Worm (Caenorhabditis elegans): Measurements from ENCODE around the gene mog-3.

The mog-3 gene

ce11 chrIII:5267217-5267906, 41.0 kb upstream of the mog-3 start, which contains the start of gene ZC395.5:
ZC395.5 (plus strand) TSS chrIII:5267848.
- TF ChIP-seq him-1 (tag; optimal IDR thresholded peaks at IDR 0.05) (peak; percentile 4), lin-35 (GFP tag; optimal IDR thresholded peaks at IDR 0.05) (peak in 1 of 3 experiments; percentile 31), let-526 (GFP tag; IDR thresholded peaks at IDR 0.05) (no peak), nhr-80 (tag; optimal IDR thresholded peaks at IDR 0.05) (peak; percentile 17), ceh-27 (GFP tag; optimal IDR thresholded peaks at IDR 0.05) (peak; percentile 17), rpc-1 (optimal IDR thresholded peaks at IDR 0.05) (no peak), rpc-1 (tag; optimal IDR thresholded peaks at IDR 0.05) (peak; percentile 45), nhr-90 (tag; optimal IDR thresholded peaks at IDR 0.05) (no peak), B0336.3 (GFP tag; IDR thresholded peaks at IDR 0.05) (no peak), nfya-1 (tag; optimal IDR thresholded peaks at IDR 0.05; ENCODE audit: borderline replicate concordance, insufficient read depth) (no peak)

- TF ChIP-seq lin-35 (GFP tag; optimal IDR thresholded peaks at IDR 0.05): peak in 1 of 3 experiments; percentile 13
- 0 out of 2 replicates have a peak, but pooled peaks have one; percentile 0 for TF ChIP-seq ztf-28 (GFP tag; IDR thresholded peaks at IDR 0.05)
- TF ChIP-seq let-607 (tag; optimal IDR thresholded peaks at IDR 0.05): peak in 1 of 2 experiments; percentile 19
- no peak for TF ChIP-seq nhr-120 (GFP tag; IDR thresholded peaks at IDR 0.05)
Observed at ce11 chrIII:5268486-5268885, 39.9 kb upstream of the mog-3 start.

ce11 chrIII:5269814-5270213, 38.6 kb upstream of the mog-3 start, which contains the start of gene ZC395.4:
ZC395.4 (plus strand) TSS chrIII:5270114.
- TF ChIP-seq Y56A3A.18 (GFP tag; IDR thresholded peaks at IDR 0.05): no peak
- no peak for TF ChIP-seq rec-8 (tag; optimal IDR thresholded peaks at IDR 0.05)
- TF ChIP-seq nfyb-1 (GFP tag; IDR thresholded peaks at IDR 0.05): no peak
- no peak for TF ChIP-seq egl-18 (GFP tag; IDR thresholded peaks at IDR 0.05)
- no peak for TF ChIP-seq nhr-90 (tag; optimal IDR thresholded peaks at IDR 0.05)
- TF ChIP-seq D2030.7 (GFP tag; IDR thresholded peaks at IDR 0.05): no peak
- no peak for TF ChIP-seq lin-54 (GFP tag; optimal IDR thresholded peaks at IDR 0.05)

ce11 chrIII:5273396-5273857, 35.0 kb upstream of the mog-3 start, which contains the start of gene ztf-8:
ztf-8 (minus strand) TSS chrIII:5273471.
- TF ChIP-seq ama-1 (optimal IDR thresholded peaks at IDR 0.05): peak; percentile 37
- TF ChIP-seq ama-1 (GFP tag; optimal IDR thresholded peaks at IDR 0.05): peak in 1 of 2 experiments; percentile 5
- peak in 1 of 3 experiments; percentile 22 for TF ChIP-seq lin-35 (GFP tag; optimal IDR thresholded peaks at IDR 0.05)
- TF ChIP-seq cebp-1 (GFP tag; IDR thresholded peaks at IDR 0.05): no peak
- TF ChIP-seq cebp-1 (tag; optimal IDR thresholded peaks at IDR 0.05): peak; percentile 38
- TF ChIP-seq B0336.3 (GFP tag; IDR thresholded peaks at IDR 0.05): peak; percentile 72
- peak; percentile 18; the same call in 1 of the 2 replicates for TF ChIP-seq hmg-1.2 (GFP tag; IDR thresholded peaks at IDR 0.05)
- TF ChIP-seq attf-6 (GFP tag; IDR thresholded peaks at IDR 0.05): 0 out of 2 replicates have a peak, but pooled peaks have one; percentile 47
- TF ChIP-seq rec-8 (tag; optimal IDR thresholded peaks at IDR 0.05): no peak
- no peak for TF ChIP-seq snpc-4 (GFP tag; optimal IDR thresholded peaks at IDR 0.05)
- TF ChIP-seq snpc-4 (tag; optimal IDR thresholded peaks at IDR 0.05): peak in 1 of 4 experiments; percentile 29
- peak; percentile 75 for TF ChIP-seq F49E8.2 (tag; optimal IDR thresholded peaks at IDR 0.05; ENCODE audit: insufficient read depth)
- TF ChIP-seq ets-4 (GFP tag; optimal IDR thresholded peaks at IDR 0.05): no peak
- TF ChIP-seq Y53G8AR.9 (GFP tag; conservative IDR thresholded peaks at IDR 0.05): peak; percentile 66; the same call in 1 of the 2 replicates
- TF ChIP-seq nfyb-1 (GFP tag; IDR thresholded peaks at IDR 0.05): 0 out of 2 replicates have a peak, but pooled peaks have one; percentile 27
- TF ChIP-seq zim-3 (tag; optimal IDR thresholded peaks at IDR 0.05): peak; percentile 31
- peak; percentile 19; the same call in 1 of the 2 replicates for TF ChIP-seq dox-1 (GFP tag; IDR thresholded peaks at IDR 0.05)
- peak; percentile 54 for TF ChIP-seq snpc-1.1 (tag; optimal IDR thresholded peaks at IDR 0.05; ENCODE audit: insufficient read depth)
- TF ChIP-seq madf-3 (GFP tag; IDR thresholded peaks at IDR 0.05): 0 out of 2 replicates have a peak, but pooled peaks have one; percentile 51
- peak; percentile 65 for TF ChIP-seq madf-6 (GFP tag; IDR thresholded peaks at IDR 0.05)
- no peak for TF ChIP-seq pha-4 (tag; optimal IDR thresholded peaks at IDR 0.05)
- TF ChIP-seq rcor-1 (GFP tag; IDR thresholded peaks at IDR 0.05): peak; percentile 38
- TF ChIP-seq tlf-1 (GFP tag; optimal IDR thresholded peaks at IDR 0.05): peak; percentile 29
- peak; percentile 2 for TF ChIP-seq B0261.1 (tag; optimal IDR thresholded peaks at IDR 0.05)
- no peak for TF ChIP-seq somi-1 (GFP tag; optimal IDR thresholded peaks at IDR 0.05)
- TF ChIP-seq T26A5.8 (tag; optimal IDR thresholded peaks at IDR 0.05): peak; percentile 30

All from whole organism, young adult.